Fruit fly (Drosophila melanogaster): ENCODE results near the gene nht.

Gene nht

DNA sequence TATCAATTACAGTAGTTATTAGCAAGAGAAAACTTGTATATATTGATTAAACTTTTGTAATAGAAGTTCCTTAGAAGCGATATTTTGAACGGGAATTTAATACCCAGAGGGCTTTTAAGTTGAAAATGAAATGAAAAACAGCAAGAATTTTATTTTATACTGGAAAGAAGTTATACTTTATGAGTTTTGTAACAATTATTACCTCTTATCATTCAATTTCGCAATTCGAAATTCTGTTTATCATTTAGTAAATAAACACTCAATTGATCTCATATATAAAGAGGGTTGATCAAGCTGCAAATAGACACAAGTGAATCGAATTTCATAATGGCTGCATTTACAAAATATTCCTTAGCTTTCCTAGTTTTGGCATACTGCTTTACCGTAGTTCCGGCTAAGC, 34.0 kb downstream of the nht start, which contains the start of gene CG15263:
Gene CG15263 (plus strand): TSS at position 301 of the 400 bp plus-strand sequence.
- no peak for TF ChIP-seq CG11617 (GFP tag; optimal IDR thresholded peaks at IDR 0.05)
- TF ChIP-seq cnc (optimal IDR thresholded peaks at IDR 0.05): no peak
- TF ChIP-seq Mnt (GFP tag; optimal IDR thresholded peaks at IDR 0.05): no peak
- TF ChIP-seq kay (GFP tag; ENCODE audit: borderline replicate concordance): no peak
- TF ChIP-seq CG33017 (tag; optimal IDR thresholded peaks at IDR 0.05): no peak
- no peak for TF ChIP-seq bab1 (GFP tag; optimal IDR thresholded peaks at IDR 0.05)
- no peak for TF ChIP-seq CG12768 (GFP tag; optimal IDR thresholded peaks at IDR 0.05)
- no peak for TF ChIP-seq Hr96 (GFP tag; optimal IDR thresholded peaks at IDR 0.05)
- no peak for TF ChIP-seq pad (GFP tag; optimal IDR thresholded peaks at IDR 0.05)
- no peak for TF ChIP-seq Crg-1 (GFP tag; optimal IDR thresholded peaks at IDR 0.05)
- no peak for TF ChIP-seq CG7101 (tag; optimal IDR thresholded peaks at IDR 0.05)
- TF ChIP-seq Clk (GFP tag; optimal IDR thresholded peaks at IDR 0.05): no peak
- no peak for TF ChIP-seq toe (GFP tag; optimal IDR thresholded peaks at IDR 0.05)
- no peak for TF ChIP-seq CG7045 (GFP tag; optimal IDR thresholded peaks at IDR 0.05)
- no peak for TF ChIP-seq ovo (GFP tag; optimal IDR thresholded peaks at IDR 0.05)
- TF ChIP-seq cic (GFP tag; optimal IDR thresholded peaks at IDR 0.05): no peak
- no peak for TF ChIP-seq tj (GFP tag; optimal IDR thresholded peaks at IDR 0.05)
- TF ChIP-seq CG5204 (GFP tag; optimal IDR thresholded peaks at IDR 0.05): no peak
- TF ChIP-seq CG14711 (tag; optimal IDR thresholded peaks at IDR 0.05): no peak
- TF ChIP-seq CG1620 (GFP tag; optimal IDR thresholded peaks at IDR 0.05): no peak

DNA sequence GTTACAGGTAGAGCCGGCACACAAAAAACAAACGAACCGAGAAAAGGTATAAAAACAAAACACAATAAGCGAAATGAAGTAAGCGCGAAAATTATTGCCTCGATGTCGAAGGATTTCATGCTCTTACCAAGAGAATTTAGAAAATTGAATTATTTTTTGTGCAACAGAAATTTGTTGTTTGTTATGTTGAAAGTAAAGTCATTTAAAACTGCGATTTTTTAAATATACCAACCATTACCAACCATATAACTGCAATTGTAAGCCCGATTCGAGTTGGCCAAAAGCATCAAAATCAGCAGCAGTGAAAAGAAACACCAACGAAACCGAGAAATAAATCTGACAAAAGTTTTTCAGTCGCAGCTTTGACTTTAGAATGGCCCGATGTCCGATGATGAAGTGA, 37.7 kb downstream of the nht start:
- TF ChIP-seq Hr96 (GFP tag; optimal IDR thresholded peaks at IDR 0.05) (no peak), pad (GFP tag; optimal IDR thresholded peaks at IDR 0.05) (no peak), cic (GFP tag; optimal IDR thresholded peaks at IDR 0.05) (no peak), ovo (GFP tag; optimal IDR thresholded peaks at IDR 0.05) (no peak), bab1 (GFP tag; optimal IDR thresholded peaks at IDR 0.05) (no peak)

DNA sequence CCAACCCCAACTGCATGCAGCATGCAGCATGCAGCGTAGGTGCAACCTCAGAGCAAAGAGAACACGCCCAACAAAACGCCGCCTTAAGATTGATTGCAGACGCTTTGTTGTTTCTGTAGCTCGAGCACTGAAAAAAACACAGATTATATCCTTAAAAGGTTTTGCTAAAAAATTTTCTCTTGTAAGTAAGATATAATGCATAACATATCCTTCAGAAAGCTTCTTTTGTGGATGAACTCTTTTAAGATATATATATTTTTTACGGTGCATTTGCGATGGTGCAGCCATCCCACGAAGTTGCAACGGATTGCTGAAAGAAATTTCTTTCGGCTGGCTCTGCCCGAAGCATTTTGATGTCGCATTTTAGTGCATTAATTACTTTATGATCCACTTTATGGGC, 42.9 kb downstream of the nht start:
- peak; percentile 0 for TF ChIP-seq kay (GFP tag; ENCODE audit: borderline replicate concordance)
- no peak for TF ChIP-seq CG5204 (GFP tag; optimal IDR thresholded peaks at IDR 0.05)

DNA sequence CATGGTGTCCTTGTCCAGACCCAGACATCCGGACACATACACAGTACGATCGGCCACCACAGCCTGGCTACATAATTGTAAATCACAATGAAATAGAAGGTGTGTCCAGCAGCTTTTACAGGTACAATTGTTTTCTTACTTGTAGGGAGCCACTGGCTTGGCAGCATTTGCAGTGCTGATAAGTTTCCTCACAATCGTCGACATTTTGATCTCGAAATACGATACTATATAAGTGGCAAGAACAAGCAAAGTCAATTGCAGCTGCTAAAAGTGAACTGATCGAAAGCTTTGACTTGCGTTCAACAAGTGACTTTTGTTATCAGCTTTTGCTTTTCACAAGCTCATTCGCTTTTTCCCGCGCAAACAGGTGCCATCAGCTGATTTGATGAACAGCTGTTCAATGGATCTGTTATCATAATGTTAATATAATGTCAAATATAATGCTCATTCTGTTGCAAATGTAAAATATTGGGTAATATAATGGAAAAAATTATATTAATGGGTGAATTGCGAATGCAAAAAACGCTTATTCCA, 43.9 kb downstream of the nht start, which contains the start of gene UK114:
Gene UK114 (minus strand): TSS at position 309 of the 534 bp plus-strand sequence.
- TF ChIP-seq CG7101 (tag; optimal IDR thresholded peaks at IDR 0.05) (no peak), bab1 (GFP tag; optimal IDR thresholded peaks at IDR 0.05) (peak; percentile 61)

DNA sequence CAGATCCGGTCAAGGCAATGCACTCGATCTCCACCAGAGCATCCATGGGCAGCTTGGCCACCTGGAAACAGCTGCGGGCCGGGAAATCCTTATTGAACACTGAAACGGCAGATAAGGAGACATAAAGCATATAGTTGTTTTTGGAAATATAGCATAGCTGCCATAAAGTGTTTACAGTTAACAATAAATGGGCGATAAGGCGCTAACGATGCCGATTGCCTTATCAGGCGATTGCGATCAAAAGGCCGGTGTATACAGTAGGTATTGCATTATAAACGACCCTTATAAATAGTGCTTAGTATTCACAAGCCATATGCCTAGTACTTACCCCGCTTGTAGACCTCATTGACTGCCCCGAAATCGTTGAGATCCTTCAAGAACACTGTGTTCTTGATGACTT, 44.4 kb downstream of the nht start:
- TF ChIP-seq CG12768 (GFP tag; optimal IDR thresholded peaks at IDR 0.05) (peak; percentile 22), CG7101 (tag; optimal IDR thresholded peaks at IDR 0.05) (no peak), CG1620 (GFP tag; optimal IDR thresholded peaks at IDR 0.05) (no peak), CG33017 (tag; optimal IDR thresholded peaks at IDR 0.05) (peak; percentile 18), CG7045 (GFP tag; optimal IDR thresholded peaks at IDR 0.05) (no peak), cic (GFP tag; optimal IDR thresholded peaks at IDR 0.05) (peak; percentile 5), cnc (optimal IDR thresholded peaks at IDR 0.05) (no peak)

DNA sequence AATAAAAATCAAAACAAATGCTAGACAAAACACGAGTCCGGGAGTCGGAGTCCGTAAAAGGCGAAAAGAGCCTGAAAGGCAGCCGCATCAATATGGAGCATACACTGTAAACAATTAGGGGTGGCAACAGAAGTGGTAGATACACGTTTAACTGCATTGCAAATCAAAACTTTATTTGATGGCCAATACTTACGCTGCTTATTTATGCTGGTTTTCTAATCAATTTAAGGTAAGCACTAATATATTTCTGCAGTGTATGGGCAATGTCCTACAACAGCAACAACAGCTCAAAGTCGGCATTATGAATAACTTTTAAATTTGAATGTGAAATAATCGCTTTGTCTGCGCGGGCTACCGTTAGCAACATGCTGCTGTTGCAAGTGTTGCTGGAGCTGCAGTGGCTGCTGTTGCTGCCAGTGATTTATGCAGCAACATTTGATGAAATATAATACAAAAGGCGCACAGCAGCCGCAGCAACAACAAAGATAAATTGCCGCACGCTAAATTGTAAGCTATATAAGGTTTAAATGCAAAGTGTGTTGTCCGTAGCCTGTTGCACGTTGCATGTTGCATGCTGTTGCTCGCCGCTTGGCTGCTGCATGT, 45.1 kb downstream of the nht start:
- no peak for TF ChIP-seq cic (GFP tag; optimal IDR thresholded peaks at IDR 0.05)
- TF ChIP-seq Mnt (GFP tag; optimal IDR thresholded peaks at IDR 0.05): no peak
- TF ChIP-seq CG1620 (GFP tag; optimal IDR thresholded peaks at IDR 0.05): no peak
- no peak for TF ChIP-seq tj (GFP tag; optimal IDR thresholded peaks at IDR 0.05)
- TF ChIP-seq kay (GFP tag; ENCODE audit: borderline replicate concordance): no peak
- no peak for TF ChIP-seq Clk (GFP tag; optimal IDR thresholded peaks at IDR 0.05)
- TF ChIP-seq CG12768 (GFP tag; optimal IDR thresholded peaks at IDR 0.05): no peak
- no peak for TF ChIP-seq Hr96 (GFP tag; optimal IDR thresholded peaks at IDR 0.05)
- TF ChIP-seq CG14711 (tag; optimal IDR thresholded peaks at IDR 0.05): no peak

DNA sequence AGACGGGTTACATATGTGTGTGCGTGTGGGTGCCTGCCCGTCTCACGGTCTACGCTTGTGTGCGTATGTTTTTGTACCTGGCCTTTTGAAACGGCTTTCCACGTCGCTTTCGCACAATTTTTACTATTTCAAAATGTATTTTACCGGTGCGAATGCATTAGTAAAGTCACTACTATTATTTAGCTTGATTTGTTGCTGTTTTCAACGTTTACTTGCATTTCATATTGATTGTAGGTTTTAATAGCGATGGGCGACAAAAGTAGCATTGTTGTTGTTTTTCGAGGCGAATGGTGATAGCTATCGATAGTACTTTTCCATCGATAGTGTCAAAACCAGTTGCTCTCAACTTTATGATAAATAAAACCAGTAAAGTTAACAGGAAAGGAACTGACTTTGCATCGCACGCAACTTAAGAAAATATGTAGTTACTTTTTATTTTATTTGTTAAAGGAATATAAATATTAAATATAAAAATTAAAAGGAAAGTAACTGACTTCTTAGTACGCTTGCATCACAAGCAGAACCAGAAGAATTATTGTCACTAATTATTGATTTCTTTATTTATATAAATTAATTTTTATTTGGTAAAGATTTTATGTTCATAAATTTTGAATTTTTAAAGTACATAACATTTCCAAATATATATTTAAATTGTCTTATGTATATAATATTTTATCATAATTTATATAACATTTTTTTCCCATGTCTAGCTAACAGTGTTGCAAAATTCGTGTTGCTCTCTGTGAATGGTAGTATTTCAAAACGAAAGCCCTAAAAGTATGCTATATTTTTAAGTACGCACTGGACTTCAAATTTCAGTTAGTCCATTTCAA, 46.7 kb downstream of the nht start, which contains the start of gene Cul3:
Gene Cul3 (minus strand): TSS at position 268 of the 833 bp plus-strand sequence.
- no peak for TF ChIP-seq CG1620 (GFP tag; optimal IDR thresholded peaks at IDR 0.05)
- no peak for TF ChIP-seq ovo (GFP tag; optimal IDR thresholded peaks at IDR 0.05)
- TF ChIP-seq pad (GFP tag; optimal IDR thresholded peaks at IDR 0.05): no peak
- TF ChIP-seq Hr96 (GFP tag; optimal IDR thresholded peaks at IDR 0.05): no peak
- TF ChIP-seq toe (GFP tag; optimal IDR thresholded peaks at IDR 0.05): no peak
- no peak for TF ChIP-seq bab1 (GFP tag; optimal IDR thresholded peaks at IDR 0.05)
- TF ChIP-seq CG11617 (GFP tag; optimal IDR thresholded peaks at IDR 0.05): peak; percentile 30
- TF ChIP-seq CG14711 (tag; optimal IDR thresholded peaks at IDR 0.05): peak; percentile 37
- TF ChIP-seq cic (GFP tag; optimal IDR thresholded peaks at IDR 0.05): no peak
- TF ChIP-seq tj (GFP tag; optimal IDR thresholded peaks at IDR 0.05): peak; percentile 4
- peak; percentile 9 for TF ChIP-seq Crg-1 (GFP tag; optimal IDR thresholded peaks at IDR 0.05)
- TF ChIP-seq CG7045 (GFP tag; optimal IDR thresholded peaks at IDR 0.05): no peak
- peak; percentile 47 for TF ChIP-seq CG7101 (tag; optimal IDR thresholded peaks at IDR 0.05)
- TF ChIP-seq cnc (optimal IDR thresholded peaks at IDR 0.05): no peak
- no peak for TF ChIP-seq CG12768 (GFP tag; optimal IDR thresholded peaks at IDR 0.05)
- no peak for TF ChIP-seq Mnt (GFP tag; optimal IDR thresholded peaks at IDR 0.05)
- TF ChIP-seq Clk (GFP tag; optimal IDR thresholded peaks at IDR 0.05): no peak
- no peak for TF ChIP-seq kay (GFP tag; ENCODE audit: borderline replicate concordance)
- no peak for TF ChIP-seq CG33017 (tag; optimal IDR thresholded peaks at IDR 0.05)
- no peak for TF ChIP-seq CG5204 (GFP tag; optimal IDR thresholded peaks at IDR 0.05)

Measured in whole organism, adult.